Fruit fly (Drosophila melanogaster) Kc167 (cell line): ENCODE measurements around the gene lush.

Experiments
- Myc ChIP-seq: fragments of >200 bp; optimal IDR thresholded peaks from 2 replicates; lab custom pipeline; 2017; ENCODE audit warnings: missing external identifiers
- h ChIP-seq: fragments of >200 bp; optimal IDR thresholded peaks from 3 replicates; lab custom pipeline; 2018; ENCODE audit warnings: missing external identifiers
- psq ChIP-seq: fragments of >200 bp; optimal IDR thresholded peaks from 2 replicates; lab custom pipeline; 2017; ENCODE audit warnings: missing external identifiers

DNA sequence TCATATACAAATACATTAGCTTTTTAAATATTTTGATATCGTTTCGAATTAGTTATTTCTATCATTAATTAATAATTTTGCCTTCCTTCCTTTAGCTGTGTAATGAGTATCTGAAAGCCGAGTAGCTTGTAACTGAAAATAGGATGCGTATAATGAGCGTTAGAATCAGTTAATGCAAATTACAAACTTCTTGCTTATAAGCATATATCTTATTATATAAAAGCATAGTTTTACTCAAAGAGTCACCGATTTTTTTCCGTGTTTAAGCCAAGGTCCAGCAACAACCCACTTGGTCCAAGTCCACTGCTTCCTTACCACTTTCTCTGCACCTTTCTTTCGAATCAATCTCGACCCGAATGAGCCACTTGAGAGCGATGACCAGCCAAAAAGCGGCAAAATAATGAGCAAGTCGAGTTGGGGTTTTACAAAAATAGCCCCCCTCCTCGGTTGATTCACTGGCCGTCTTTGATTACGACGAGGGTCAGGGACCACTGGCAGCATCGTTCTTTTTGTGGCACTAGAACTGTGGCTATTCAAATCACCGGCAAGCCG, 49.9 kb downstream of the lush start:
- TF ChIP-seq Myc (lab: Kevin White, UChicago), result no peak
- no peak for TF ChIP-seq psq (lab: Kevin White, UChicago)
- no peak for TF ChIP-seq h (lab: Kevin White, UChicago)
